Worm (Caenorhabditis elegans): ENCODE measurements around the gene ncx-5.

Gene ncx-5

DNA sequence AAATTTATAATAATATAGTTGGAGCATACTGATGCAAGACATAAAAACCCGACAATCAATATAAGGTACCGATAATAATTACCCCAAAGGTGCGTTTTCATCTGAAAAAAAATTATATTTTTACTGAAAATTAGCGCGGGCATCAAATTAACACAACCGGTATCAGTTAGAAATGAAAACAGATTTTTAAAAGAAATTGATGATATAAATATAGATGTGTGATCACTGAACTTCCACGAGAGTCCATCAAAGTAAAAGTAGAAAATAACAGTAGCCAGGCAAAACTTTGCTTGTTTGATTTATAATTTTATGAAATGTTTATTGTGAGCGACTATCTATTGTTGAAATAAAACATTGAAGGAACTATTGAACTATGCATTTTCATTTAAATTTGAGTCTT, 11.4 kb upstream of the ncx-5 start, which contains the start of gene C35A5.3 (continued):
- TF ChIP-seq daf-19 (GFP tag; conservative IDR thresholded peaks at IDR 0.05) = no peak

DNA sequence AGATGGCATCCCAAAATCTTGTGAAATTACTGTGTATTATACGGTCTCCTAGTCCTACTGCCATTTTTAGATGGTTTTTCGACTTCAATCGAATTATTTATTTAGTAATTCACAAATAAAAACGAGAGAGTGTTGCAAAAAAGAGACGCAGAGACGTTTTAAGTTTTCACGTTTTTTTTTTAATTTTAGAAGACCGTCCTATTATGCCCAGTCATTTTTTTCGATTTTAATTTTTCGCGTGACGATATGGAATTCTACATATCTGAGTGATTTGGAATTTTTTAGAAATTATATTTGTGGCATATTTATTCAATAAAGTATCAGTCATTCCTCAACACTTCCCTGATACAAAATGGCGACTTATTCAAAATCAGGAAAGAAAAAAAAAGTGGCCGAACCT, 6.8 kb upstream of the ncx-5 start, which contains the start of gene C35A5.4:
C35A5.4 (plus strand) TSS at position 301 of the 400 bp plus-strand sequence.
- TF ChIP-seq unc-62 (GFP tag; optimal IDR thresholded peaks at IDR 0.05 in 1 of 2) = peak in 1 of 2 experiments; percentile 28
- TF ChIP-seq unc-62 (tag; optimal IDR thresholded peaks at IDR 0.05) = no peak
- no peak for TF ChIP-seq aha-1 (tag)
- no peak for TF ChIP-seq nhr-102 (tag; optimal IDR thresholded peaks at IDR 0.05)

DNA sequence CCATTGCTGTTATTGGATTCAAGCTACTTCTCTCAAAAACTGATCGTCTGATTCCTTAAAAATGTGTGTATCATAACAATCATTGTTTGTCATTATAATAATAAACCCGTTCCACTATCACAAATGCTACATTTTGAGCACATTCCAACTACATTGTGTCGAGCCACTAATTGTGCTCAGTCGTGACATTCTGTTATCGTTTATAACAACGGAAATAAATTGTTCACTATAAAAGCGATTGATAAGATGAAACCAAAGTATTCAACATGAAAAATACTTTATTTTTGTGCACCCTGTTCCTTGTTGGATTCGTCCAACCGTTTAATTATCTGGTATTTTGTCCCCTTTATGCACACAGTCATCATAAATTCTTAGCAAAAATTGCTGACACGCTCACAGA, 3.3 kb upstream of the ncx-5 start, which contains the start of gene ugt-33:
ugt-33 (plus strand) TSS at position 260 of the 400 bp plus-strand sequence.
- TF ChIP-seq mdt-29 (GFP tag; IDR thresholded peaks at IDR 0.05) (no peak), snpc-4 (tag; optimal IDR thresholded peaks at IDR 0.05) (no peak), mxl-3 (GFP tag; optimal IDR thresholded peaks at IDR 0.05) (no peak), php-3 (GFP tag; IDR thresholded peaks at IDR 0.05) (0 out of 2 replicates have a peak, but pooled peaks have one; percentile 11), aha-1 (tag) (peak; percentile 81), nhr-111 (GFP tag; optimal IDR thresholded peaks at IDR 0.05) (no peak), dmd-6 (GFP tag; IDR thresholded peaks at IDR 0.05) (peak; percentile 37; the same call in 1 of the 2 replicates), nhr-10 (tag; optimal IDR thresholded peaks at IDR 0.05) (no peak), ceh-32 (tag; optimal IDR thresholded peaks at IDR 0.05; ENCODE audit: poor library complexity) (no peak), pqm-1 (tag; optimal IDR thresholded peaks at IDR 0.05) (peak; percentile 74), ama-1 (optimal IDR thresholded peaks at IDR 0.05) (no peak), ceh-82 (tag; optimal IDR thresholded peaks at IDR 0.05) (no peak), lir-3 (tag; optimal IDR thresholded peaks at IDR 0.05) (no peak), nhr-77 (tag; optimal IDR thresholded peaks at IDR 0.05) (peak; percentile 54), rbr-2 (tag; optimal IDR thresholded peaks at IDR 0.05) (no peak), fkh-10 (GFP tag; optimal IDR thresholded peaks at IDR 0.05) (no peak), hmg-1.1 (GFP tag; IDR thresholded peaks at IDR 0.05) (no peak), aly-2 (tag; optimal IDR thresholded peaks at IDR 0.05) (no peak), hlh-11 (tag; optimal IDR thresholded peaks at IDR 0.05) (peak; percentile 56), Y48G9A.11 (GFP tag; IDR thresholded peaks at IDR 0.05) (no peak), dve-1 (tag; optimal IDR thresholded peaks at IDR 0.05; ENCODE audit: insufficient read depth) (peak; percentile 62), F26F4.8 (GFP tag; conservative IDR thresholded peaks at IDR 0.05) (no peak), nhr-28 (tag; optimal IDR thresholded peaks at IDR 0.05) (peak; percentile 97), ceh-28 (tag; optimal IDR thresholded peaks at IDR 0.05) (no peak), dmd-8 (GFP tag; IDR thresholded peaks at IDR 0.05) (no peak), daf-16 (GFP tag; optimal IDR thresholded peaks at IDR 0.05) (no peak), daf-16 (tag; optimal IDR thresholded peaks at IDR 0.05) (peak; percentile 63)

DNA sequence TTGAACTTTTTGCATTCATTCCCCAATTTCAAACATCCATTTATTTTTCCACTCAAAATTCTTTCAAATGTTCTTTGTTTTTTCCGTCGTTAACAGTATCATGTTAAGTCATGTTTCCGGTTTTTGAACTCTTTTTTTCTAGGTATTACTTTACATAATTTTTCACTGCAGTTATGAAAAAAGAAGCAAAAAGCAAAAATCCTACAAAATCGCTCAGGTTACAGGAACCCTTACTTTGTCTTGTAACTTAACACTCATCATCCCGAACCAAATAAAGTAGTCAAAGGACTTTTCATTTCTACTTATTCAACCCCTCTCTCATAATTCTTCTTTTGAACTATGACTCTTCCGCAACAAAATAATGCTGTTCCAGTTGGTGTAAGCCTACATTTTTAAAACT, 1.5 kb upstream of the ncx-5 start, which contains the start of gene aqp-5:
aqp-5 (plus strand) TSS at position 301 of the 400 bp plus-strand sequence.
- TF ChIP-seq zfp-2 (tag; optimal IDR thresholded peaks at IDR 0.05) (no peak), ceh-20 (GFP tag; IDR thresholded peaks at IDR 0.05) (no peak), ZK546.5 (tag; optimal IDR thresholded peaks at IDR 0.05) (no peak)

DNA sequence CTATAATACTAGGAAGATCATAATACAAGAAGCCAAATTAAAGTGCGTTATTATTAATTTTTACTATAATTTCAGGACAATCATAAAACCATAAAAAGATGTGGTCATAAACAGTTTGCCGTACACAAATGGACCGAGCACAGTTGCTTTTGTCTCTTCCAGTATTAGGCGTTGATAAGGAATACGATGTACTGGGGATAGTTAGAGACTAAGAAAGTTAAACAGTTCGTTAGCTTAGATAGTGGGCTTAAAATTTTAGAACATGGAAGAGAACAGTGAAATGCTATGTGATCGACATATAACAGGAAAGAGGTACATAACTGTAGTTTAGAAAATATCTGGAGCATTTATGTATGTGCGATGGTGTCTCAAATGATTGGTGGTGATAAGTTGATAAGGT, 4.5 kb downstream of the ncx-5 start:
- TF ChIP-seq mep-1 (tag; optimal IDR thresholded peaks at IDR 0.05) (no peak), mes-2 (tag; optimal IDR thresholded peaks at IDR 0.05; ENCODE audit: poor library complexity, severe bottlenecking) (no peak), ceh-28 (tag; optimal IDR thresholded peaks at IDR 0.05) (no peak), egl-27 (tag; optimal IDR thresholded peaks at IDR 0.05) (no peak), mxl-3 (GFP tag; optimal IDR thresholded peaks at IDR 0.05) (no peak), nhr-42 (GFP tag; IDR thresholded peaks at IDR 0.05) (no peak), F49E8.2 (tag; optimal IDR thresholded peaks at IDR 0.05; ENCODE audit: borderline replicate concordance) (no peak), madf-5 (GFP tag; IDR thresholded peaks at IDR 0.05) (no peak), dmd-6 (GFP tag; IDR thresholded peaks at IDR 0.05) (peak; percentile 31; the same call in 1 of the 2 replicates), php-3 (GFP tag; IDR thresholded peaks at IDR 0.05) (peak; percentile 75), vab-7 (GFP tag; IDR thresholded peaks at IDR 0.05) (no peak), aly-2 (tag; optimal IDR thresholded peaks at IDR 0.05) (no peak), madf-9 (GFP tag; conservative IDR thresholded peaks at IDR 0.05) (no peak), hmg-1.1 (GFP tag; IDR thresholded peaks at IDR 0.05) (no peak), nhr-11 (tag; optimal IDR thresholded peaks at IDR 0.05) (no peak), aha-1 (tag) (peak; percentile 94), ceh-32 (tag; optimal IDR thresholded peaks at IDR 0.05; ENCODE audit: poor library complexity) (no peak), nhr-41 (GFP tag; IDR thresholded peaks at IDR 0.05) (no peak), ceh-82 (tag; optimal IDR thresholded peaks at IDR 0.05) (no peak), spr-3 (GFP tag; optimal IDR thresholded peaks at IDR 0.05) (no peak), daf-19 (GFP tag; conservative IDR thresholded peaks at IDR 0.05) (no peak)

Data from whole organism, L4 larva.